Worm (Caenorhabditis elegans) whole organism, L3 larva: ENCODE data around the gene srd-9.

Source experiments
- R02D3.7 ChIP-seq: fragments of 150-350 bp; optimal IDR thresholded peaks from 2 replicates; lab custom pipeline; 2014; ENCODE audit warnings: missing biosample characterization, missing genetic modification characterization
- ZK546.5 ChIP-seq: sonication (generic microtip); optimal IDR thresholded peaks from 2 replicates; lab custom pipeline; 2017; ENCODE audit warnings: missing biosample characterization, missing genetic modification characterization
- aly-2 ChIP-seq: fragments of 150-350 bp; optimal IDR thresholded peaks from 2 replicates; lab custom pipeline; 2014; ENCODE audit warnings: missing biosample characterization, missing genetic modification characterization
- ceh-16 ChIP-seq: sonication (generic microtip); optimal IDR thresholded peaks from 2 replicates; lab custom pipeline; 2017; ENCODE audit warnings: missing biosample characterization, missing genetic modification characterization
- ceh-82 ChIP-seq: fragments of 150-350 bp; optimal IDR thresholded peaks from 2 replicates; lab custom pipeline; 2014; ENCODE audit warnings: missing biosample characterization, missing genetic modification characterization
- daf-12 ChIP-seq: fragments of 150-350 bp; optimal IDR thresholded peaks from 2 replicates; lab custom pipeline; 2014; ENCODE audit warnings: missing biosample characterization, missing genetic modification reagents, missing genetic modification characterization
- egl-27 ChIP-seq: sonication (generic microtip); optimal IDR thresholded peaks from 4 replicates; lab custom pipeline; 2017; ENCODE audit warnings: missing biosample characterization, missing genetic modification reagents, missing genetic modification characterization
- egl-5 ChIP-seq: fragments of 150-350 bp; optimal IDR thresholded peaks from 2 replicates; lab custom pipeline; 2017; ENCODE audit warnings: missing biosample characterization, missing genetic modification reagents, missing genetic modification characterization, inconsistent platforms
- elt-2 ChIP-seq: sonication (generic microtip); optimal IDR thresholded peaks from 2 replicates; lab custom pipeline; 2016; ENCODE audit warnings: missing genetic modification reagents, mild to moderate bottlenecking, missing genetic modification characterization, missing compliant biosample characterization
- eor-1 ChIP-seq, 2 experiments: fragments of 150-350 bp; optimal IDR thresholded peaks; 2 replicates each; lab custom pipeline; 2014 to 2018; ENCODE audit warnings: missing biosample characterization in 2 of 2, missing genetic modification characterization in 2 of 2
- fkh-2 ChIP-seq: fragments of 150-350 bp; optimal IDR thresholded peaks from 2 replicates; lab custom pipeline; 2014; ENCODE audit warnings: missing biosample characterization, missing genetic modification reagents, missing genetic modification characterization
- hmg-11 ChIP-seq: sonication (generic microtip); optimal IDR thresholded peaks from 2 replicates; lab custom pipeline; 2016; ENCODE audit warnings: missing genetic modification characterization, missing compliant biosample characterization
- jun-1 ChIP-seq: fragments of 150-350 bp; optimal IDR thresholded peaks from 2 replicates; lab custom pipeline; 2014; ENCODE audit warnings: missing biosample characterization, missing genetic modification reagents, missing genetic modification characterization
- lin-15B ChIP-seq: fragments of 150-350 bp; optimal IDR thresholded peaks from 2 replicates; lab custom pipeline; 2014; ENCODE audit warnings: missing biosample characterization, missing genetic modification characterization
- lin-39 ChIP-seq: fragments of 150-350 bp; optimal IDR thresholded peaks from 2 replicates; lab custom pipeline; 2018; ENCODE audit warnings: missing biosample characterization, missing genetic modification reagents, missing genetic modification characterization
- lsy-12 ChIP-seq: sonication (generic microtip); optimal IDR thresholded peaks from 2 replicates; lab custom pipeline; 2016; ENCODE audit warnings: mild to moderate bottlenecking, missing genetic modification characterization, missing compliant biosample characterization
- mdl-1 ChIP-seq: fragments of 150-350 bp; optimal IDR thresholded peaks from 2 replicates; lab custom pipeline; 2014; ENCODE audit warnings: missing biosample characterization, missing genetic modification characterization
- nfya-1 ChIP-seq: sonication (generic microtip); optimal IDR thresholded peaks from 2 replicates; lab custom pipeline; 2017; ENCODE audit warnings: missing genetic modification characterization, mild to moderate bottlenecking, missing compliant biosample characterization, antibody characterized with exemption, moderate library complexity; ENCODE audit not compliant: insufficient read depth
- nhr-11 ChIP-seq: fragments of 150-350 bp; optimal IDR thresholded peaks from 2 replicates; lab custom pipeline; 2014; ENCODE audit warnings: missing biosample characterization, missing genetic modification characterization
- nhr-28 ChIP-seq: fragments of 150-350 bp; optimal IDR thresholded peaks from 2 replicates; lab custom pipeline; 2014; ENCODE audit warnings: missing biosample characterization, missing genetic modification characterization
- nhr-67 ChIP-seq: fragments of 150-350 bp; optimal IDR thresholded peaks from 2 replicates; lab custom pipeline; 2014; ENCODE audit warnings: missing biosample characterization, missing genetic modification characterization
- nhr-76 ChIP-seq: fragments of 150-350 bp; sonication (generic microtip); optimal IDR thresholded peaks from 5 replicates; lab custom pipeline; 2014; ENCODE audit warnings: missing biosample characterization, missing genetic modification characterization
- nhr-77 ChIP-seq: fragments of 150-350 bp; optimal IDR thresholded peaks from 2 replicates; lab custom pipeline; 2014; ENCODE audit warnings: missing biosample characterization, missing genetic modification characterization
- pha-4 ChIP-seq: fragments of 150-350 bp; optimal IDR thresholded peaks from 2 replicates; lab custom pipeline; 2014; ENCODE audit warnings: missing biosample characterization, missing genetic modification reagents, missing genetic modification characterization
- pqm-1 ChIP-seq: fragments of 150-350 bp; optimal IDR thresholded peaks from 2 replicates; lab custom pipeline; 2017; ENCODE audit warnings: missing biosample characterization, missing genetic modification characterization, inconsistent platforms
- sea-2 ChIP-seq: fragments of 150-350 bp; sonication (generic microtip); optimal IDR thresholded peaks from 4 replicates; lab custom pipeline; 2014; ENCODE audit warnings: missing biosample characterization, missing genetic modification reagents, missing genetic modification characterization
- skn-1 ChIP-seq: fragments of 150-350 bp; optimal IDR thresholded peaks from 2 replicates; lab custom pipeline; 2014; ENCODE audit warnings: missing biosample characterization, missing genetic modification characterization
- unc-39 ChIP-seq: sonication (generic microtip); optimal IDR thresholded peaks from 4 replicates; lab custom pipeline; 2017; ENCODE audit warnings: missing biosample characterization, missing genetic modification characterization
- zag-1 ChIP-seq: fragments of 150-350 bp; optimal IDR thresholded peaks from 2 replicates; lab custom pipeline; 2014; ENCODE audit warnings: missing biosample characterization, missing genetic modification characterization
- ztf-11 ChIP-seq: fragments of 150-350 bp; optimal IDR thresholded peaks from 2 replicates; lab custom pipeline; 2014; ENCODE audit warnings: missing biosample characterization, missing genetic modification characterization
- ztf-4 ChIP-seq: fragments of 150-350 bp; optimal IDR thresholded peaks from 2 replicates; lab custom pipeline; 2014; ENCODE audit warnings: missing biosample characterization, missing genetic modification characterization

Gene srd-9

DNA sequence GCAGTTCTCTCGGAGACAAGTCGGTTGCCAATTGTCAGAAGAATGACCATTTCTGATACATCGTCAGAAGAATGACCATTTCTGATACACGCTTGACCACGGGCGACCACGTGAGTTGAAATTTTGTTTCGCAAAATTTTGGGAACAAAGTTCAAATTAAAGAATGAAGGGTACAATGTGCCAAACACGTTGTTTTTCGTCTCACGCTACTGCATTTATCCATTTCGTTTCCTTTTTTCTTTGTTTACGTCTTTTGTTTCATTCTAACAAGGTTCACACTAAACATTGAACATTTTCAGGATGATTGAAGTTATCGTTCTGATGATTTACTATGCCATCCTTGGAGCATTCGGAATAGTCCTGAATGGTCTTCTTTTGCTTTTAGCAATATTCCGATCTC lies at the start of gene srd-9:
Gene srd-9, plus strand, starts transcription at position 301 of the 400 bp plus-strand sequence.
- TF ChIP-seq mdl-1 (tag; lab: Kevin White, UChicago) (no peak), nhr-28 (tag; lab: Kevin White, UChicago) (no peak), nhr-77 (tag; lab: Kevin White, UChicago) (no peak), ztf-11 (no peak), egl-5 (tag; lab: Kevin White, UChicago) (no peak), nfya-1 (tag; lab: Kevin White, UChicago) (no peak), lin-15B (tag; lab: Kevin White, UChicago) (no peak), ZK546.5 (tag; lab: Kevin White, UChicago) (no peak), daf-12 (tag; lab: Kevin White, UChicago) (no peak), fkh-2 (tag; lab: Kevin White, UChicago) (no peak), jun-1 (tag; lab: Kevin White, UChicago) (no peak)

DNA sequence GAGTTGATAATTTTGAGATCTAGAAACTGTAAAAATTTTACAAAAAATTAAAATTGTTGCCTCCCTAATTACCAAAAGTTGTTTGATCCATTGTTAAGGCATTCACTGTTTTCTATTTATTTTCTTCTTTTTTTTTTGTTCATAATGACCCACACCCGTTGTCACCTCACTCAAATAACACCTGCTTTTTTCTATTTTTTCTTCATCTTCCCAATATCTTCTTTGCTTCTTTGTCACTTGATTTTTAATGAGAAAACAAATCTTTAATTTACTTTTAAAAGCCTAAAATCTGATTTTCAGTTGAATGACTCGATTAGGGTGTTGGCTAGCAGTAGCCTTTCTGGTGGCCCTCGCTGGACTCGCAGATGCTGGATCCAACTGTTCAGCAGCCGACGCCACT lies 48.2 kb upstream of the srd-9 start, which contains the start of gene ncx-2:
Gene ncx-2, plus strand, starts transcription at position 301 of the 400 bp plus-strand sequence.
- TF ChIP-seq nfya-1 (tag; lab: Kevin White, UChicago) (no peak), mdl-1 (tag; lab: Kevin White, UChicago) (no peak), lsy-12 (tag; lab: Kevin White, UChicago) (no peak), aly-2 (tag; lab: Kevin White, UChicago) (no peak), egl-27 (no peak), lin-39 (tag; lab: Kevin White, UChicago) (no peak)

DNA sequence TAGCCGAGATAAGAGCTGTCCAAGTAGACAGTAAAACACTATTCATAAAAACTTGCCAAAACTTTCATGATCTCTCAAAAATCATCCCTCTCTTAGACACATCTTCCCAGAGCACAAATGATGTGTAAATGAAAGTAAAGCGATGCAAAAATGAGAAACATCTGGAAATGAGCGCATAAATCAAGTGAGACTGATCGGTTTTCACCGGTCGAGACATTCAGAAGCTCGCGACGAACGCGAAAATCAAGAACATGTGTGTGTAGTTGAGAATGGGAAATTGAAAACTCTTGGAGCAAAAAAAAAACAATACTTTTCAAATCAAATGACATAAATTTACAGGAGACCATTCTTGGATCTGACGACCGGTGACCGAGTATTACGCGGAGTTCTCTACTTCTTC lies 47.2 kb upstream of the srd-9 start:
- TF ChIP-seq eor-1 (tag; optimal IDR thresholded peaks at IDR 0.05; lab: Kevin White, UChicago) = no peak
- no peak for TF ChIP-seq egl-5 (tag; lab: Kevin White, UChicago)
- no peak for TF ChIP-seq nfya-1 (tag; lab: Kevin White, UChicago)
- no peak for TF ChIP-seq elt-2 (tag; lab: Kevin White, UChicago)
- no peak for TF ChIP-seq jun-1 (tag; lab: Kevin White, UChicago)
- TF ChIP-seq R02D3.7 = no peak

DNA sequence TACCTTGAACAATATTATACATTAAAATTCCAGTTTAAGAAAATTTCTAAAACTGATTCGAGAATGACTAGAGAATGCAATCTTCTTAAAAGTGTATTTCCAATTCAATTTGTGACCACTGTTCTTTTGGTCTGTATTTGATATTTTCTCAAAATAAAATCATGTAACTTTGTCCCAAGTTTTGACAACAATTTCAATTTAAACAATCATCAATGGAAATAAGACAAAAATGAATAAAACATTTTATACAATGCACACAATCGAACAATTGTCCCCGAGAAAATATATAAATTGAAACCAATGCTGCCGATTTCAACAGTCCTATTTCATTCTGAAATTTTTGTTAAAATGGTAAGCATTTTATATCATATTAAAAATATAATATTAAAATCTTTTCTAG lies 39.9 kb upstream of the srd-9 start, which contains the start of gene C10G8.4:
Gene C10G8.4, plus strand, starts transcription at position 301 of the 400 bp plus-strand sequence.
- TF ChIP-seq ceh-16 = no peak
- no peak for TF ChIP-seq lsy-12 (tag; lab: Kevin White, UChicago)
- TF ChIP-seq lin-39 (tag; lab: Kevin White, UChicago) = no peak
- no peak for TF ChIP-seq lin-15B (tag; lab: Kevin White, UChicago)
- no peak for TF ChIP-seq unc-39 (tag; lab: Kevin White, UChicago)
- no peak for TF ChIP-seq nhr-11
- no peak for TF ChIP-seq skn-1
- no peak for TF ChIP-seq pha-4 (tag; lab: Kevin White, UChicago)

DNA sequence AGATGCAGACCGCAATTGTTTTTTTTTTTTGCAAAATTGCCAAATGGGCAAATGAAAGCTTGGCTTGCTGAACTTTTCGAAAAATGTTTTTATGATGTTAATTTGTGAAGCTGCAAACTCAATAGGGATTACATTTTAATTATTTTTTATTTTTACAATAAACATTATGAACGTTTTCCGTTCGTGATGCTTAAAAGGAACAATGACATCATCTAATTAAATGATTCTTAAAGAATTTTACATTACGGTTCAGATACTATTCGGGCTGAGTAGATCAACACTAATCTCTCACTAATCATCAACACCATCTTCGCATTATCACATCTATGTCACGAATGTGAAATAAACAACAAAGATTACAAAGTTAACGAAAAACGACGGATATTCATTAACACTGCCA lies 39.1 kb upstream of the srd-9 start, which contains the start of gene C10G8.3:
Gene C10G8.3, plus strand, starts transcription at position 301 of the 400 bp plus-strand sequence.
- TF ChIP-seq nhr-77 (tag; lab: Kevin White, UChicago) = no peak
- no peak for TF ChIP-seq pqm-1 (tag; lab: Kevin White, UChicago)
- TF ChIP-seq ceh-82 (tag; lab: Kevin White, UChicago) = no peak
- no peak for TF ChIP-seq ceh-16
- no peak for TF ChIP-seq lin-39 (tag; lab: Kevin White, UChicago)
- TF ChIP-seq nhr-76 (tag; lab: Kevin White, UChicago) = no peak
- no peak for TF ChIP-seq nhr-67 (tag; lab: Kevin White, UChicago)
- no peak for TF ChIP-seq sea-2
- no peak for TF ChIP-seq zag-1 (tag; lab: Kevin White, UChicago)

DNA sequence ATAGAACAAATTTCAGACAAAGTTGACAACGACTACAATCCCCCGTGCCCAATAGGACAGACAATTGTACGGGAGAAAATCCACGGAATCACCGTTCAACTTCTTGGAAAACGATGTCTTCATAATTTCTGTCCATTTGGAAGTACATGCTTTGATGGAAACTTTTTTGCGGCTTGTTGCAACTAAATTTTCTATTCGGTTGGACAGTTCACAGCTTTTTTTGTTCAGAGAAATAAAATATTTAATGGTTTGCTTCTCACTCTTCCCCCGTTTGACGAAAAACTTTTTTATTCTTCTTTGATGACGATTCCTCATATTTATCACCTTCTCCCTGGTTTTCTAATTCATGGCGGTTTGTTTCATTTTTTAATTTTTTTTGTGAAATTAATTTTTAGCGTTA lies 37.5 kb upstream of the srd-9 start, which contains the start of gene C10G8.2:
Gene C10G8.2, plus strand, starts transcription at position 301 of the 400 bp plus-strand sequence.
- no peak for TF ChIP-seq hmg-11
- TF ChIP-seq unc-39 (tag; lab: Kevin White, UChicago) = no peak
- no peak for TF ChIP-seq ztf-4 (tag; lab: Kevin White, UChicago)
- TF ChIP-seq aly-2 (tag; lab: Kevin White, UChicago) = no peak
